Worm (Caenorhabditis elegans) whole organism, L4 larva: ENCODE measurements around the gene arrd-1.

Experiments
- F49E8.2 ChIP-seq: sonication (generic microtip); optimal IDR thresholded peaks from 2 replicates; lab custom pipeline; 2016; ENCODE audit warnings: missing compliant biosample characterization, mild to moderate bottlenecking, missing genetic modification characterization, borderline replicate concordance
- ceh-44 ChIP-seq: fragments of 200-800 bp; sonication (Bioruptor generic); IDR thresholded peaks from 2 replicates; pipeline ENCODE4 v1.3.6; 2022; ENCODE audit warnings: missing genetic modification reagents, missing genetic modification characterization, missing compliant biosample characterization
- ceh-82 ChIP-seq: sonication (generic microtip); optimal IDR thresholded peaks from 2 replicates; lab custom pipeline; 2017; ENCODE audit warnings: missing biosample characterization, missing genetic modification characterization
- ctbp-1 ChIP-seq: fragments of 200-800 bp; sonication (Bioruptor generic); IDR thresholded peaks from 2 replicates; pipeline ENCODE4 v1.3.6; 2022; ENCODE audit warnings: missing genetic modification reagents, missing genetic modification characterization, missing compliant biosample characterization
- pqm-1 ChIP-seq: sonication (generic microtip); optimal IDR thresholded peaks from 2 replicates; lab custom pipeline; 2017; ENCODE audit warnings: missing biosample characterization, missing genetic modification characterization

DNA sequence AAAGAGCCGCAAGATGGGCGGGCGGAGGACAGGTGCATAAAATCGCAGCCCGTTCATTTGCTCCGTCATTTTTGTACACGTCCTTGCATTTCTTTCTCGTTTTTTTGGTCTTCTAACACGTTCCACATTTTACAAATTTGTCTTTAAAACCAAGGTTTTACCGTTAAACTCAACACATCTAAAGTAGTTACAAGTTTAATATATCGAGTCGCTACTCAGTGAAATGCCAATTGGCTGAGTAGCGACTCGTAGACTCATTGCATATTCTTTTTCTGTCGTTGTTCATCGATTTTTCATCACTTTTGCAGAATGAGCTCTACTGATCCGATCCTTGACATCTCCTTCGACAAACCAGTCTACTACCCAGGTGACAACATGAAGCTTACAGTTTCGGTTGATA is at the start of gene arrd-1:
- TF ChIP-seq F49E8.2 (tag; lab: Kevin White, UChicago) (no peak), pqm-1 (tag; lab: Kevin White, UChicago) (no peak), ctbp-1 (GFP tag; lab: Robert Waterston, UW) (no peak), ceh-44 (no peak), ceh-82 (tag; lab: Kevin White, UChicago) (no peak)
